In the genomic region with DNA sequence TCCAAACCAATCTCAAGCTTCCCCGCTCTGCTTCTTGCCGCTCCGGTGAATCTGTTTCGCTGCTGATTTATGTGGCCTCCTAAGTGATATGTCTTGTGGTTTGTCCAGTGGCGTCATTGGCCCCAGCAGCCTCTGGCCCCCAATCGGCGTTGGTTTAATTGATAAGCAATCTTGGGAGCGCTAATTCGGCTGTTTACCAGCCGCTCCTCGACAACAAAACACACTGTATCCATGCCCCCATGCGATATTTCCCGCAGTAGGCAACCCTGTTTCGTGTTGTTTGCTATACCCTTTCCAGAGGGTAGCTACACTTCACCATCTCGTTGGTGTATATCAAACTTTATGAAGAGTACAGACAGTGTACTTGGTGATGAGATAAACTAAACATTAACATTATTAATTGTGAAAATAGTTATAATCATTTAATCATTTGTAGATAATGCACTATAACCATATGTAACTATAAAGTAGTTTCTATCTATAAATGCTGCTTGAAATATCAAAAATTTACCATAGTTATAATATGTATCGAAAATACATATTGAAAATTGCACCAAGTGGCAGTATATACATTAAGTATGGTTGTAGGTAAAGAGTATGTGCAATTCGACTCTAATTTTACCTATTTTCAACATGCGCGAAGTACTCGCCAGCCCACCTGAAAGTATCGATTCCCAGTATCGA, we compare ENCODE assay signal across 1 fruit fly cellular context.
A peak's percentile ranks its signal among the peaks of the same experiment; 100 is the strongest.
TF ChIP-seq lines count a peak whose summit lies in the region.

A gene (minus strand): TSS at position 229 of the 684 bp plus-strand sequence.

TF ChIP-seq in whole organism, embryonic, 481 proteins besides CTCF, POLR2A, EP300 and RAD21 (continued from another document):
- TF ChIP-seq sr (GFP tag; IDR thresholded peaks at IDR 0.05; lab: Robert Waterston, UW) (0 out of 3 replicates have a peak, but pooled peaks have one; percentile 34), Abd-B (GFP tag; optimal IDR thresholded peaks at IDR 0.05; lab: Kevin White, UChicago) (peak; percentile 86), Xrp1 (GFP tag; IDR thresholded peaks at IDR 0.05; lab: Robert Waterston, UW) (peak; percentile 73), HLH54F (GFP tag; optimal IDR thresholded peaks at IDR 0.05; lab: Kevin White, UChicago) (peak; percentile 83), CG2129 (GFP tag; IDR thresholded peaks at IDR 0.05; lab: Robert Waterston, UW; ENCODE audit: partially characterized antibody) (no peak), HLHmδ (GFP tag; optimal IDR thresholded peaks at IDR 0.05; lab: Kevin White, UChicago) (no peak), CG3065 (GFP tag; optimal IDR thresholded peaks at IDR 0.05; lab: Kevin White, UChicago) (peak; percentile 47), sqz (GFP tag; optimal IDR thresholded peaks at IDR 0.05; lab: Kevin White, UChicago) (no peak), NC2α (GFP tag; optimal IDR thresholded peaks at IDR 0.05; lab: Kevin White, UChicago) (peak; percentile 6), Stat92E (GFP tag; optimal IDR thresholded peaks at IDR 0.05; lab: Kevin White, UChicago) (peak in 1 of 3 experiments; percentile 34), dati (GFP tag; IDR thresholded peaks at IDR 0.05; lab: Robert Waterston, UW) (no peak), MESR4 (GFP tag; optimal IDR thresholded peaks at IDR 0.05; lab: Kevin White, UChicago) (no peak), CG8765 (GFP tag; IDR thresholded peaks at IDR 0.05; lab: Robert Waterston, UW) (no peak), dysf (GFP tag; IDR thresholded peaks at IDR 0.05; lab: Robert Waterston, UW) (peak; percentile 89), CG33557 (GFP tag; optimal IDR thresholded peaks at IDR 0.05; lab: Kevin White, UChicago) (peak; percentile 68), CG2120 (GFP tag; optimal IDR thresholded peaks at IDR 0.05; lab: Kevin White, UChicago) (peak; percentile 91), CG14860 (GFP tag; IDR thresholded peaks at IDR 0.05; lab: Robert Waterston, UW; ENCODE audit: partially characterized antibody) (no peak), Vsx1 (GFP tag; optimal IDR thresholded peaks at IDR 0.05; lab: Kevin White, UChicago) (peak; percentile 69), Sox102F (GFP tag; optimal IDR thresholded peaks at IDR 0.05; lab: Kevin White, UChicago) (peak; percentile 88), Fer3 (tag; optimal IDR thresholded peaks at IDR 0.05; lab: Kevin White, UChicago) (peak; percentile 76), gt (GFP tag; IDR thresholded peaks at IDR 0.05; lab: Robert Waterston, UW) (no peak; the same call in 1 of the 2 replicates), CG7928 (GFP tag; optimal IDR thresholded peaks at IDR 0.05; lab: Kevin White, UChicago) (peak; percentile 55), TFAM (GFP tag; optimal IDR thresholded peaks at IDR 0.05; lab: Kevin White, UChicago) (peak; percentile 29), NfI (GFP tag; optimal IDR thresholded peaks at IDR 0.05; lab: Kevin White, UChicago) (peak; percentile 86), Ets65A (GFP tag; lab: Kevin White, UChicago) (peak; percentile 97), CoRest (tag; optimal IDR thresholded peaks at IDR 0.05; lab: Kevin White, UChicago) (peak; percentile 95), H2.0 (GFP tag; IDR thresholded peaks at IDR 0.05; lab: Robert Waterston, UW) (peak; percentile 63), CG13775 (GFP tag; optimal IDR thresholded peaks at IDR 0.05; lab: Kevin White, UChicago) (peak; percentile 83), crol (GFP tag; IDR thresholded peaks at IDR 0.05; lab: Robert Waterston, UW) (no peak), yki (optimal IDR thresholded peaks at IDR 0.05; lab: Kevin White, UChicago) (no peak)
